Worm (Caenorhabditis elegans): ENCODE results near the gene fbxa-138.

ce11 chrIII:1417090-1417489 is 33.0 kb upstream of the fbxa-138 start, which contains the start of gene elc-1:
- TF ChIP-seq him-1 (tag; optimal IDR thresholded peaks at IDR 0.05) (no peak), dao-5 (tag; optimal IDR thresholded peaks at IDR 0.05) (no peak), W03F9.2 (tag; optimal IDR thresholded peaks at IDR 0.05) (no peak)
